Fruit fly (Drosophila melanogaster) whole organism, wandering third instar larva: ENCODE measurements around the gene CG34283.

Experiments
- Hr83 ChIP-seq: fragments of 200-300 bp; sonication (Bioruptor generic); optimal IDR thresholded peaks from 2 replicates; lab custom pipeline; 2016; ENCODE audit warnings: missing biosample characterization, mild to moderate bottlenecking, missing genetic modification characterization, moderate library complexity; ENCODE audit not compliant: poor library complexity, severe bottlenecking
- Jra ChIP-seq: sonication (Bioruptor generic); optimal IDR thresholded peaks from 2 replicates; lab custom pipeline; 2016; ENCODE audit warnings: missing biosample characterization, missing genetic modification characterization
- dl ChIP-seq, 2 experiments: fragments of 175-275, 200-275 bp in 1 of 2; fragments of 200-275 bp in 1 of 2; sonication (Bioruptor generic); optimal IDR thresholded peaks; lab custom pipeline; 2018; ENCODE audit warnings: mild to moderate bottlenecking in 2 of 2, missing biosample characterization in 2 of 2, missing genetic modification characterization in 2 of 2, moderate library complexity in 2 of 2; ENCODE audit not compliant: partially characterized antibody in 2 of 2, insufficient read depth in 1 of 2
- lola ChIP-seq: fragments of >200 bp; optimal IDR thresholded peaks from 2 replicates; lab custom pipeline; 2017; ENCODE audit warnings: missing biosample characterization, missing genetic modification characterization

DNA sequence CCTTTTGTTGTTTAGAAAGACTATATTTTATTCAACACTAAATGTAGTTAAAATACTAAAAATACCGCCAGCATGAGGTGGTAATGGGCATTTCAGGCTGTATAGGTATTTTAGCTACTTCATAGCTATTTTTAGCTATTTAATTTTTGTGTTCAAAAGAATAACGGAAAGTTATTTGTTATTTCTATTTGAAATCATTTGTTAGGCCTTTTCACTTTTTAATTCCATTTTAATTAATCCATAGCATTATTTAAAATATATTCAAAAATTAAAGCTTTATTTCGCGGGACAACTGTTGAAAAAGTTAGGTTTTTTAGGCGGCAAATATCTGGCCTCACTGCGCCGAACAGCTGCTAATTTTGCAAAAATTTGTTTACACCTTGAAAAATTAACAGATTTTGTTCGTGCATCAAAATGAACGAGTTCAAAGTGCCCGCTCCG, 44.9 kb downstream of the CG34283 start, which contains the start of the genes dind and CG7706:
- TF ChIP-seq Hr83 = no peak
- TF ChIP-seq lola (GFP tag; lab: Kevin White, UChicago) = no peak
- TF ChIP-seq Jra (GFP tag; lab: Kevin White, UChicago) = no peak
- TF ChIP-seq dl (GFP tag; optimal IDR thresholded peaks at IDR 0.05; lab: Kevin White, UChicago; ENCODE audit: insufficient read depth in 1 of 2, partially characterized antibody in 2 of 2) = no peak
